Fruit fly (Drosophila melanogaster): Measurements from ENCODE around the gene Smr.
A peak's percentile ranks its signal among the peaks of the same experiment; 100 is the strongest.

Gene Smr

dm6 chrX:12699095-12699750, 43.2 kb downstream of the Smr start (continued):
- 0 out of 3 replicates have a peak, but pooled peaks have one; percentile 23 for TF ChIP-seq C15 (GFP tag; IDR thresholded peaks at IDR 0.05)
- TF ChIP-seq sens-2 (GFP tag; IDR thresholded peaks at IDR 0.05): no peak
- no peak for TF ChIP-seq Poxn (GFP tag; IDR thresholded peaks at IDR 0.05)
- no peak for TF ChIP-seq pita (GFP tag; optimal IDR thresholded peaks at IDR 0.05)
- no peak for TF ChIP-seq H15 (GFP tag; IDR thresholded peaks at IDR 0.05)
- no peak for TF ChIP-seq repo (GFP tag; optimal IDR thresholded peaks at IDR 0.05)
- TF ChIP-seq abd-A (tag; optimal IDR thresholded peaks at IDR 0.05): no peak
- TF ChIP-seq ap (GFP tag; IDR thresholded peaks at IDR 0.05): no peak
- TF ChIP-seq CG17186 (GFP tag; optimal IDR thresholded peaks at IDR 0.05): no peak
- peak; percentile 48 for TF ChIP-seq Sox102F (GFP tag; optimal IDR thresholded peaks at IDR 0.05)
- no peak for TF ChIP-seq disco-r (GFP tag; optimal IDR thresholded peaks at IDR 0.05)
- TF ChIP-seq Fer2 (tag; optimal IDR thresholded peaks at IDR 0.05): no peak
- TF ChIP-seq gro (GFP tag; optimal IDR thresholded peaks at IDR 0.05): no peak
- TF ChIP-seq maf-S (GFP tag; optimal IDR thresholded peaks at IDR 0.05): no peak
- peak; percentile 50 for TF ChIP-seq grau (tag; optimal IDR thresholded peaks at IDR 0.05)
- TF ChIP-seq cwo (GFP tag; optimal IDR thresholded peaks at IDR 0.05): no peak
- TF ChIP-seq CG10959 (GFP tag; IDR thresholded peaks at IDR 0.05): no peak
- peak; percentile 42 for TF ChIP-seq phol (tag; optimal IDR thresholded peaks at IDR 0.05)
- TF ChIP-seq Ssrp (tag; optimal IDR thresholded peaks at IDR 0.05): no peak
- no peak for TF ChIP-seq CG2116 (GFP tag; optimal IDR thresholded peaks at IDR 0.05)
- TF ChIP-seq CG11456 (GFP tag; IDR thresholded peaks at IDR 0.05): no peak
- TF ChIP-seq Ravus (GFP tag; IDR thresholded peaks at IDR 0.05): no peak
- peak; percentile 60 for TF ChIP-seq CG2712 (tag; optimal IDR thresholded peaks at IDR 0.05)
- TF ChIP-seq MESR4 (GFP tag; optimal IDR thresholded peaks at IDR 0.05): no peak
- peak; percentile 22 for TF ChIP-seq CG15696 (tag; optimal IDR thresholded peaks at IDR 0.05)
- peak; percentile 1 for TF ChIP-seq chn (GFP tag; optimal IDR thresholded peaks at IDR 0.05)
- no peak for TF ChIP-seq ERR (GFP tag; optimal IDR thresholded peaks at IDR 0.05)
- TF ChIP-seq CG31365 (tag; optimal IDR thresholded peaks at IDR 0.05): no peak
- TF ChIP-seq eve (GFP tag; optimal IDR thresholded peaks at IDR 0.05): no peak
- no peak for TF ChIP-seq HLH3B (GFP tag; IDR thresholded peaks at IDR 0.05)
- no peak for TF ChIP-seq crp (GFP tag; optimal IDR thresholded peaks at IDR 0.05)
- peak; percentile 59; the same call in 1 of the 2 replicates for TF ChIP-seq esg (GFP tag; conservative IDR thresholded peaks at IDR 0.05)
- no peak for TF ChIP-seq B-H1 (GFP tag; IDR thresholded peaks at IDR 0.05)
- TF ChIP-seq cg (GFP tag; optimal IDR thresholded peaks at IDR 0.05): peak; percentile 51
- peak; percentile 12 for TF ChIP-seq Spps (tag; optimal IDR thresholded peaks at IDR 0.05)
- TF ChIP-seq CG12744 (GFP tag; optimal IDR thresholded peaks at IDR 0.05): no peak
- no peak for TF ChIP-seq CG32772 (GFP tag; IDR thresholded peaks at IDR 0.05)
- TF ChIP-seq sqz (GFP tag; optimal IDR thresholded peaks at IDR 0.05): peak; percentile 21
- no peak for TF ChIP-seq zfh1 (GFP tag; IDR thresholded peaks at IDR 0.05)
- no peak for TF ChIP-seq CG2875 (GFP tag; optimal IDR thresholded peaks at IDR 0.05)
- no peak for TF ChIP-seq Lim3 (GFP tag; IDR thresholded peaks at IDR 0.05)
- no peak for TF ChIP-seq lbe (GFP tag; optimal IDR thresholded peaks at IDR 0.05)
- TF ChIP-seq wdn (GFP tag; IDR thresholded peaks at IDR 0.05): no peak
- TF ChIP-seq sens (GFP tag): peak; percentile 87
- no peak for TF ChIP-seq YL-1 (GFP tag; optimal IDR thresholded peaks at IDR 0.05)
- no peak for TF ChIP-seq btn (GFP tag; optimal IDR thresholded peaks at IDR 0.05)
- TF ChIP-seq CHES-1-like (GFP tag; optimal IDR thresholded peaks at IDR 0.05): no peak
- no peak for TF ChIP-seq so (GFP tag; IDR thresholded peaks at IDR 0.05)
- no peak for TF ChIP-seq fd102C (GFP tag; optimal IDR thresholded peaks at IDR 0.05)
- TF ChIP-seq chm (GFP tag; IDR thresholded peaks at IDR 0.05): peak; percentile 52
- TF ChIP-seq D19A (tag; optimal IDR thresholded peaks at IDR 0.05): no peak
